Worm (Caenorhabditis elegans): ENCODE data around the gene R04A9.9.

Gene R04A9.9

ce11 chrX:410073-410572 is 19.8 kb upstream of the R04A9.9 start (continued):
- TF ChIP-seq ama-1 (optimal IDR thresholded peaks at IDR 0.05) (no peak), nhr-11 (tag; optimal IDR thresholded peaks at IDR 0.05) (peak; percentile 35), snpc-4 (tag; optimal IDR thresholded peaks at IDR 0.05) (peak; percentile 7), elt-1 (tag; optimal IDR thresholded peaks at IDR 0.05) (no peak), nhr-237 (tag; optimal IDR thresholded peaks at IDR 0.05) (peak; percentile 76), unc-62 (GFP tag; optimal IDR thresholded peaks at IDR 0.05) (peak; percentile 18), lin-11 (tag; optimal IDR thresholded peaks at IDR 0.05) (peak; percentile 34), aly-2 (tag; optimal IDR thresholded peaks at IDR 0.05) (no peak), sem-4 (tag; optimal IDR thresholded peaks at IDR 0.05) (peak; percentile 82), ztf-11 (tag; optimal IDR thresholded peaks at IDR 0.05) (peak; percentile 1), nhr-12 (tag; optimal IDR thresholded peaks at IDR 0.05) (no peak), gmeb-1 (tag; optimal IDR thresholded peaks at IDR 0.05) (peak; percentile 85), ceh-16 (tag; optimal IDR thresholded peaks at IDR 0.05) (peak; percentile 56), mab-5 (tag; optimal IDR thresholded peaks at IDR 0.05) (peak; percentile 85)

ce11 chrX:404597-404996 is 14.2 kb upstream of the R04A9.9 start, which contains the start of gene R04A9.1:
R04A9.1 (plus strand) TSS chrX:404897.
- TF ChIP-seq F13H6.1 (tag; optimal IDR thresholded peaks at IDR 0.05) (no peak), ama-1 (optimal IDR thresholded peaks at IDR 0.05) (no peak)

- TF ChIP-seq mbf-1 (tag; optimal IDR thresholded peaks at IDR 0.05) = no peak
Observed at ce11 chrX:402951-403350, 12.6 kb upstream of the R04A9.9 start.

- TF ChIP-seq peb-1 (tag; optimal IDR thresholded peaks at IDR 0.05) (no peak), dmd-4 (tag; optimal IDR thresholded peaks at IDR 0.05) (no peak), mab-5 (tag; optimal IDR thresholded peaks at IDR 0.05) (no peak), ceh-82 (tag; optimal IDR thresholded peaks at IDR 0.05) (no peak), elt-3 (tag; optimal IDR thresholded peaks at IDR 0.05) (no peak), unc-55 (GFP tag; optimal IDR thresholded peaks at IDR 0.05) (no peak), Y55F3AM.14 (GFP tag; optimal IDR thresholded peaks at IDR 0.05) (no peak), nhr-25 (tag; optimal IDR thresholded peaks at IDR 0.05) (no peak), elt-1 (tag; optimal IDR thresholded peaks at IDR 0.05) (no peak), sma-3 (GFP tag; optimal IDR thresholded peaks at IDR 0.05) (no peak), nhr-129 (tag; optimal IDR thresholded peaks at IDR 0.05) (no peak), egl-27 (tag; optimal IDR thresholded peaks at IDR 0.05) (no peak), R02D3.7 (tag; optimal IDR thresholded peaks at IDR 0.05) (no peak), nhr-21 (tag; optimal IDR thresholded peaks at IDR 0.05) (no peak), sma-9 (GFP tag; optimal IDR thresholded peaks at IDR 0.05) (no peak), sma-9 (tag; optimal IDR thresholded peaks at IDR 0.05) (no peak)
Observed at ce11 chrX:399535-399934, 9.2 kb upstream of the R04A9.9 start.

ce11 chrX:397259-397658 is 6.9 kb upstream of the R04A9.9 start, which contains the start of gene R04A9.6:
R04A9.6 (plus strand) TSS chrX:397559.
- no peak for TF ChIP-seq nhr-11 (tag; optimal IDR thresholded peaks at IDR 0.05)
- no peak for TF ChIP-seq nhr-12 (tag; optimal IDR thresholded peaks at IDR 0.05)
- TF ChIP-seq nhr-25 (tag; optimal IDR thresholded peaks at IDR 0.05) = no peak
- no peak for TF ChIP-seq nhr-237 (tag; optimal IDR thresholded peaks at IDR 0.05)
- no peak for TF ChIP-seq ztf-11 (tag; optimal IDR thresholded peaks at IDR 0.05)
- no peak for TF ChIP-seq peb-1 (tag; optimal IDR thresholded peaks at IDR 0.05)
- no peak for TF ChIP-seq nhr-21 (tag; optimal IDR thresholded peaks at IDR 0.05)

- TF ChIP-seq lin-11 (tag; optimal IDR thresholded peaks at IDR 0.05) (no peak), ama-1 (optimal IDR thresholded peaks at IDR 0.05) (no peak)
Observed at ce11 chrX:394709-395108, 4.3 kb upstream of the R04A9.9 start, which contains the start of gene R04A9.7. R04A9.7 (minus strand) TSS chrX:394892.

- TF ChIP-seq unc-62 (GFP tag; optimal IDR thresholded peaks at IDR 0.05) (no peak), ama-1 (optimal IDR thresholded peaks at IDR 0.05) (no peak), nhr-12 (tag; optimal IDR thresholded peaks at IDR 0.05) (no peak), skn-1 (tag; optimal IDR thresholded peaks at IDR 0.05) (no peak), mbf-1 (tag; optimal IDR thresholded peaks at IDR 0.05) (no peak), nhr-21 (tag; optimal IDR thresholded peaks at IDR 0.05) (no peak)
Observed at ce11 chrX:389566-389965, 803 bp downstream of the R04A9.9 start.

All from whole organism, L2 larva.